Worm (Caenorhabditis elegans): ENCODE results near the gene Y51H4A.935.

Y51H4A.935 gene

ce11 chrIV:16498031-16498442 is 9.0 kb downstream of the Y51H4A.935 start:
- TF ChIP-seq Y116A8C.19 (tag; optimal IDR thresholded peaks at IDR 0.05; ENCODE audit: borderline replicate concordance) (no peak), nhr-76 (tag; optimal IDR thresholded peaks at IDR 0.05) (no peak), nhr-237 (tag; optimal IDR thresholded peaks at IDR 0.05) (no peak), lin-14 (GFP tag; optimal IDR thresholded peaks at IDR 0.05) (peak; percentile 95), aha-1 (tag; optimal IDR thresholded peaks at IDR 0.05) (no peak), F16B12.6 (tag; optimal IDR thresholded peaks at IDR 0.05) (no peak), snpc-4 (tag; optimal IDR thresholded peaks at IDR 0.05) (no peak), ets-5 (GFP tag; IDR thresholded peaks at IDR 0.05) (no peak), swsn-7 (tag; optimal IDR thresholded peaks at IDR 0.05) (peak; percentile 55), ceh-90 (tag; optimal IDR thresholded peaks at IDR 0.05) (no peak), mab-9 (GFP tag; IDR thresholded peaks at IDR 0.05) (no peak), nhr-28 (tag; optimal IDR thresholded peaks at IDR 0.05) (no peak), lin-13 (GFP tag; optimal IDR thresholded peaks at IDR 0.05) (peak; percentile 45), unc-86 (tag; optimal IDR thresholded peaks at IDR 0.05) (no peak), unc-30 (tag; optimal IDR thresholded peaks at IDR 0.05) (no peak), efl-1 (optimal IDR thresholded peaks at IDR 0.05) (peak; percentile 48 to 68), efl-1 (GFP tag; optimal IDR thresholded peaks at IDR 0.05 in 1 of 2) (peak in 1 of 2 experiments; percentile 2), sup-37 (GFP tag; optimal IDR thresholded peaks at IDR 0.05) (no peak), vab-15 (tag; optimal IDR thresholded peaks at IDR 0.05) (no peak), ces-1 (GFP tag; optimal IDR thresholded peaks at IDR 0.05) (no peak), hpl-2 (GFP tag; optimal IDR thresholded peaks at IDR 0.05) (no peak), blmp-1 (tag; optimal IDR thresholded peaks at IDR 0.05) (peak; percentile 79), zag-1 (tag; optimal IDR thresholded peaks at IDR 0.05) (no peak), unc-130 (tag; optimal IDR thresholded peaks at IDR 0.05) (peak; percentile 9), elt-2 (tag; optimal IDR thresholded peaks at IDR 0.05) (no peak), nhr-47 (tag; optimal IDR thresholded peaks at IDR 0.05) (peak; percentile 69), mdl-1 (tag; optimal IDR thresholded peaks at IDR 0.05) (peak in 1 of 2 experiments; percentile 10), lsy-2 (tag; optimal IDR thresholded peaks at IDR 0.05) (peak; percentile 40 to 70), tlp-1 (tag; optimal IDR thresholded peaks at IDR 0.05) (no peak), sptf-1 (tag; optimal IDR thresholded peaks at IDR 0.05) (no peak), ceh-88 (GFP tag; IDR thresholded peaks at IDR 0.05) (no peak), unc-98 (GFP tag; IDR thresholded peaks at IDR 0.05) (no peak), alr-1 (tag; optimal IDR thresholded peaks at IDR 0.05; ENCODE audit: borderline replicate concordance) (no peak), grh-1 (GFP tag; IDR thresholded peaks at IDR 0.05) (no peak), aly-2 (tag; optimal IDR thresholded peaks at IDR 0.05) (no peak), ceh-8 (GFP tag; optimal IDR thresholded peaks at IDR 0.05) (peak; percentile 1), skn-1 (tag; optimal IDR thresholded peaks at IDR 0.05) (peak; percentile 64), C34B4.2 (tag; optimal IDR thresholded peaks at IDR 0.05) (no peak), pqm-1 (tag; optimal IDR thresholded peaks at IDR 0.05) (no peak), jun-1 (tag; optimal IDR thresholded peaks at IDR 0.05) (no peak), xbp-1 (tag; optimal IDR thresholded peaks at IDR 0.05) (peak; percentile 15), ceh-63 (GFP tag; optimal IDR thresholded peaks at IDR 0.05) (no peak), nhr-71 (tag; optimal IDR thresholded peaks at IDR 0.05) (peak; percentile 85), elt-3 (tag; optimal IDR thresholded peaks at IDR 0.05) (peak in 2 of 6 experiments; percentile 6 to 13), mep-1 (tag; optimal IDR thresholded peaks at IDR 0.05) (peak; percentile 84), nhr-77 (tag; optimal IDR thresholded peaks at IDR 0.05) (peak; percentile 31), pax-3 (tag; optimal IDR thresholded peaks at IDR 0.05) (peak; percentile 43), sox-4 (tag; optimal IDR thresholded peaks at IDR 0.05) (no peak), ztf-11 (tag; optimal IDR thresholded peaks at IDR 0.05) (no peak), dpl-1 (GFP tag; optimal IDR thresholded peaks at IDR 0.05) (peak; percentile 30 to 59 (median 47)), nhr-19 (GFP tag; conservative IDR thresholded peaks at IDR 0.05) (peak; percentile 42), nhr-12 (tag; optimal IDR thresholded peaks at IDR 0.05) (no peak), lir-3 (tag; optimal IDR thresholded peaks at IDR 0.05; ENCODE audit: poor library complexity) (no peak), nhr-85 (tag) (peak; percentile 78)
